Worm (Caenorhabditis elegans) whole organism, L3 larva: Measurements from ENCODE around the gene F07A11.5.

Experiments
- R02D3.7 ChIP-seq: fragments of 150-350 bp; optimal IDR thresholded peaks from 2 replicates; lab custom pipeline; 2014; ENCODE audit warnings: missing biosample characterization, missing genetic modification characterization
- ZK546.5 ChIP-seq: sonication (generic microtip); optimal IDR thresholded peaks from 2 replicates; lab custom pipeline; 2017; ENCODE audit warnings: missing biosample characterization, missing genetic modification characterization
- aly-2 ChIP-seq: fragments of 150-350 bp; optimal IDR thresholded peaks from 2 replicates; lab custom pipeline; 2014; ENCODE audit warnings: missing biosample characterization, missing genetic modification characterization
- ama-1 ChIP-seq: fragments of 150-350 bp; optimal IDR thresholded peaks from 2 replicates; lab custom pipeline; 2018
- ceh-28 ChIP-seq: fragments of 150-350 bp; optimal IDR thresholded peaks from 2 replicates; lab custom pipeline; 2014; ENCODE audit warnings: missing biosample characterization, missing genetic modification reagents, missing genetic modification characterization
- ceh-82 ChIP-seq: fragments of 150-350 bp; optimal IDR thresholded peaks from 2 replicates; lab custom pipeline; 2014; ENCODE audit warnings: missing biosample characterization, missing genetic modification characterization
- ceh-9 ChIP-seq: sonication (generic microtip); optimal IDR thresholded peaks from 2 replicates; lab custom pipeline; 2018; ENCODE audit warnings: missing biosample characterization, missing genetic modification characterization
- daf-12 ChIP-seq: fragments of 150-350 bp; optimal IDR thresholded peaks from 2 replicates; lab custom pipeline; 2014; ENCODE audit warnings: missing biosample characterization, missing genetic modification reagents, missing genetic modification characterization
- egl-27 ChIP-seq: sonication (generic microtip); optimal IDR thresholded peaks from 4 replicates; lab custom pipeline; 2017; ENCODE audit warnings: missing biosample characterization, missing genetic modification reagents, missing genetic modification characterization
- egl-5 ChIP-seq: fragments of 150-350 bp; optimal IDR thresholded peaks from 2 replicates; lab custom pipeline; 2017; ENCODE audit warnings: missing biosample characterization, missing genetic modification reagents, missing genetic modification characterization, inconsistent platforms
- elt-1 ChIP-seq: fragments of 150-350 bp; optimal IDR thresholded peaks from 2 replicates; lab custom pipeline; 2014; ENCODE audit warnings: missing biosample characterization, missing genetic modification characterization
- elt-2 ChIP-seq: sonication (generic microtip); optimal IDR thresholded peaks from 2 replicates; lab custom pipeline; 2016; ENCODE audit warnings: missing genetic modification reagents, mild to moderate bottlenecking, missing genetic modification characterization, missing compliant biosample characterization
- elt-3 ChIP-seq, 3 experiments: fragments of 150-350 bp in 1 of 3; sonication (generic microtip) in 2 of 3; optimal IDR thresholded peaks; 2 replicates in 2 of 3; 4 replicates in 1 of 3; lab custom pipeline; 2014 to 2017; ENCODE audit warnings: missing biosample characterization in 3 of 3, missing genetic modification characterization in 3 of 3
- eor-1 ChIP-seq, 2 experiments: fragments of 150-350 bp; optimal IDR thresholded peaks; 2 replicates each; lab custom pipeline; 2014 to 2018; ENCODE audit warnings: missing biosample characterization in 2 of 2, missing genetic modification characterization in 2 of 2
- fkh-10 ChIP-seq: sonication (generic microtip); optimal IDR thresholded peaks from 2 replicates; lab custom pipeline; 2017; ENCODE audit warnings: missing biosample characterization, missing genetic modification reagents, missing genetic modification characterization
- fkh-2 ChIP-seq: fragments of 150-350 bp; optimal IDR thresholded peaks from 2 replicates; lab custom pipeline; 2014; ENCODE audit warnings: missing biosample characterization, missing genetic modification reagents, missing genetic modification characterization
- fos-1 ChIP-seq: fragments of 150-350 bp; optimal IDR thresholded peaks from 2 replicates; lab custom pipeline; 2014; ENCODE audit warnings: missing biosample characterization, missing genetic modification characterization
- hmg-11 ChIP-seq: sonication (generic microtip); optimal IDR thresholded peaks from 2 replicates; lab custom pipeline; 2016; ENCODE audit warnings: missing genetic modification characterization, missing compliant biosample characterization
- jun-1 ChIP-seq: fragments of 150-350 bp; optimal IDR thresholded peaks from 2 replicates; lab custom pipeline; 2014; ENCODE audit warnings: missing biosample characterization, missing genetic modification reagents, missing genetic modification characterization
- lin-15B ChIP-seq: fragments of 150-350 bp; optimal IDR thresholded peaks from 2 replicates; lab custom pipeline; 2014; ENCODE audit warnings: missing biosample characterization, missing genetic modification characterization
- lin-39 ChIP-seq: fragments of 150-350 bp; optimal IDR thresholded peaks from 2 replicates; lab custom pipeline; 2018; ENCODE audit warnings: missing biosample characterization, missing genetic modification reagents, missing genetic modification characterization
- lsy-12 ChIP-seq: sonication (generic microtip); optimal IDR thresholded peaks from 2 replicates; lab custom pipeline; 2016; ENCODE audit warnings: mild to moderate bottlenecking, missing genetic modification characterization, missing compliant biosample characterization
- nfya-1 ChIP-seq: sonication (generic microtip); optimal IDR thresholded peaks from 2 replicates; lab custom pipeline; 2017; ENCODE audit warnings: missing genetic modification characterization, mild to moderate bottlenecking, missing compliant biosample characterization, antibody characterized with exemption, moderate library complexity; ENCODE audit not compliant: insufficient read depth
- nhr-11 ChIP-seq: fragments of 150-350 bp; optimal IDR thresholded peaks from 2 replicates; lab custom pipeline; 2014; ENCODE audit warnings: missing biosample characterization, missing genetic modification characterization
- nhr-12 ChIP-seq: fragments of 150-350 bp; optimal IDR thresholded peaks from 2 replicates; lab custom pipeline; 2014; ENCODE audit warnings: missing biosample characterization, missing genetic modification characterization
- nhr-23 ChIP-seq: fragments of 150-350 bp; optimal IDR thresholded peaks from 2 replicates; lab custom pipeline; 2014; ENCODE audit warnings: missing biosample characterization, missing genetic modification reagents, missing genetic modification characterization
- nhr-237 ChIP-seq: fragments of 150-350 bp; optimal IDR thresholded peaks from 2 replicates; lab custom pipeline; 2014; ENCODE audit warnings: missing biosample characterization, missing genetic modification characterization
- nhr-25 ChIP-seq: sonication (generic microtip); optimal IDR thresholded peaks from 2 replicates; lab custom pipeline; 2017; ENCODE audit warnings: missing biosample characterization, missing genetic modification characterization
- nhr-28 ChIP-seq: fragments of 150-350 bp; optimal IDR thresholded peaks from 2 replicates; lab custom pipeline; 2014; ENCODE audit warnings: missing biosample characterization, missing genetic modification characterization
- nhr-43 ChIP-seq: sonication (generic microtip); optimal IDR thresholded peaks from 2 replicates; lab custom pipeline; 2016; ENCODE audit warnings: mild to moderate bottlenecking, missing genetic modification characterization, missing compliant biosample characterization; ENCODE audit not compliant: poor library complexity, severe bottlenecking
- nhr-67 ChIP-seq: fragments of 150-350 bp; optimal IDR thresholded peaks from 2 replicates; lab custom pipeline; 2014; ENCODE audit warnings: missing biosample characterization, missing genetic modification characterization
- nhr-76 ChIP-seq: fragments of 150-350 bp; sonication (generic microtip); optimal IDR thresholded peaks from 5 replicates; lab custom pipeline; 2014; ENCODE audit warnings: missing biosample characterization, missing genetic modification characterization
- nhr-77 ChIP-seq: fragments of 150-350 bp; optimal IDR thresholded peaks from 2 replicates; lab custom pipeline; 2014; ENCODE audit warnings: missing biosample characterization, missing genetic modification characterization
- pha-4 ChIP-seq: fragments of 150-350 bp; optimal IDR thresholded peaks from 2 replicates; lab custom pipeline; 2014; ENCODE audit warnings: missing biosample characterization, missing genetic modification reagents, missing genetic modification characterization
- pqm-1 ChIP-seq: fragments of 150-350 bp; optimal IDR thresholded peaks from 2 replicates; lab custom pipeline; 2017; ENCODE audit warnings: missing biosample characterization, missing genetic modification characterization, inconsistent platforms
- sea-2 ChIP-seq: fragments of 150-350 bp; sonication (generic microtip); optimal IDR thresholded peaks from 4 replicates; lab custom pipeline; 2014; ENCODE audit warnings: missing biosample characterization, missing genetic modification reagents, missing genetic modification characterization
- skn-1 ChIP-seq: fragments of 150-350 bp; optimal IDR thresholded peaks from 2 replicates; lab custom pipeline; 2014; ENCODE audit warnings: missing biosample characterization, missing genetic modification characterization
- snpc-4 ChIP-seq: fragments of 150-350 bp; optimal IDR thresholded peaks from 2 replicates; lab custom pipeline; 2014; ENCODE audit warnings: missing biosample characterization, missing genetic modification characterization
- tbx-2 ChIP-seq: sonication (generic microtip); optimal IDR thresholded peaks from 2 replicates; lab custom pipeline; 2016; ENCODE audit warnings: mild to moderate bottlenecking, missing genetic modification characterization, missing compliant biosample characterization
- unc-39 ChIP-seq: sonication (generic microtip); optimal IDR thresholded peaks from 4 replicates; lab custom pipeline; 2017; ENCODE audit warnings: missing biosample characterization, missing genetic modification characterization
- unc-62 ChIP-seq: fragments of 150-350 bp; sonication (generic microtip); optimal IDR thresholded peaks from 4 replicates; lab custom pipeline; 2014; ENCODE audit warnings: missing biosample characterization, missing genetic modification reagents, missing genetic modification characterization
- zag-1 ChIP-seq: fragments of 150-350 bp; optimal IDR thresholded peaks from 2 replicates; lab custom pipeline; 2014; ENCODE audit warnings: missing biosample characterization, missing genetic modification characterization
- ztf-11 ChIP-seq: fragments of 150-350 bp; optimal IDR thresholded peaks from 2 replicates; lab custom pipeline; 2014; ENCODE audit warnings: missing biosample characterization, missing genetic modification characterization
- ztf-4 ChIP-seq: fragments of 150-350 bp; optimal IDR thresholded peaks from 2 replicates; lab custom pipeline; 2014; ENCODE audit warnings: missing biosample characterization, missing genetic modification characterization

Gene F07A11.5

DNA sequence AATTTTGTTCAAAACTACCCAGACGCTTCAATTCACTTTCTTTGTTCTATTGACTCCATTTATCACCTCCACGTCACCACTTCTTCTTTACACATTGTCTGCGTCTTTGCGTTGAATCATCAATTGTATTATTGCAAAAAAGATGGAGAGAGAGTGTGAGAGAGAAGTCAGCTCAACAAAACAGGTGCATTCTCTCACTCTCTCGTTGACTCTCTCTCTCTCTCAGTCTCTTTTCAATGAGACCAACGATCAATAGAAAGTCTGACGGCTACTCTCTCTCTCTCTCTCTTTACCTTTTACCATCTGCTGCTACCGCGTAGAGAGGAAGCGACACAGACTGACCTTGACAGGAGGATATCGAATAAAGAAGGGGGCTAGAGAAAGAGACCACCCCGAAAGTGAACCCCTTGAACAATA, 23.7 kb downstream of the F07A11.5 start:
- peak; percentile 61 for TF ChIP-seq tbx-2 (tag; lab: Kevin White, UChicago)
- TF ChIP-seq eor-1 (tag; optimal IDR thresholded peaks at IDR 0.05; lab: Kevin White, UChicago), result no peak
- TF ChIP-seq unc-39 (tag; lab: Kevin White, UChicago), result peak; percentile 41
- peak; percentile 80 for TF ChIP-seq lsy-12 (tag; lab: Kevin White, UChicago)
- TF ChIP-seq jun-1 (tag; lab: Kevin White, UChicago), result peak; percentile 92
- TF ChIP-seq snpc-4 (tag; lab: Kevin White, UChicago), result no peak
- no peak for TF ChIP-seq egl-5 (tag; lab: Kevin White, UChicago)
- peak; percentile 88 for TF ChIP-seq nhr-11 (tag; lab: Kevin White, UChicago)
- peak; percentile 98 for TF ChIP-seq nhr-25 (tag; lab: Kevin White, UChicago)
- TF ChIP-seq elt-2 (tag; lab: Kevin White, UChicago), result peak; percentile 38
- peak; percentile 71 for TF ChIP-seq R02D3.7
- no peak for TF ChIP-seq aly-2 (tag; lab: Kevin White, UChicago)
- TF ChIP-seq lin-15B (tag; lab: Kevin White, UChicago), result peak; percentile 43
- peak; percentile 76 for TF ChIP-seq fos-1 (tag; lab: Kevin White, UChicago)
- TF ChIP-seq hmg-11, result peak; percentile 20
- no peak for TF ChIP-seq ZK546.5 (tag; lab: Kevin White, UChicago)
- peak in 1 of 3 experiments; percentile 88 for TF ChIP-seq elt-3 (tag; optimal IDR thresholded peaks at IDR 0.05; lab: Kevin White, UChicago)
- no peak for TF ChIP-seq fkh-2 (tag; lab: Kevin White, UChicago)
- no peak for TF ChIP-seq nhr-12
- peak; percentile 85 for TF ChIP-seq nfya-1
- TF ChIP-seq nhr-76 (tag; lab: Kevin White, UChicago), result no peak
- TF ChIP-seq unc-62 (GFP tag; lab: Kevin White, UChicago), result peak; percentile 83
- peak; percentile 97 for TF ChIP-seq ama-1 (lab: Kevin White, UChicago)
- peak; percentile 65 for TF ChIP-seq nhr-77 (tag; lab: Kevin White, UChicago)
- TF ChIP-seq daf-12, result no peak
- peak; percentile 92 for TF ChIP-seq nhr-23 (tag; lab: Kevin White, UChicago)
- peak; percentile 98 for TF ChIP-seq pha-4 (tag; lab: Kevin White, UChicago)
- TF ChIP-seq lin-39, result peak; percentile 78
- TF ChIP-seq elt-1, result peak; percentile 35
- TF ChIP-seq ztf-11 (tag; lab: Kevin White, UChicago), result no peak
- TF ChIP-seq ceh-28 (tag; lab: Kevin White, UChicago), result peak; percentile 91
- TF ChIP-seq pqm-1 (tag; lab: Kevin White, UChicago), result peak; percentile 85
- TF ChIP-seq egl-27 (tag; lab: Kevin White, UChicago), result peak; percentile 88
- TF ChIP-seq nhr-43, result peak; percentile 76
- TF ChIP-seq ceh-82, result peak; percentile 56
- TF ChIP-seq ztf-4 (tag; lab: Kevin White, UChicago), result no peak
- TF ChIP-seq, all 47 proteins: peak for 25

DNA sequence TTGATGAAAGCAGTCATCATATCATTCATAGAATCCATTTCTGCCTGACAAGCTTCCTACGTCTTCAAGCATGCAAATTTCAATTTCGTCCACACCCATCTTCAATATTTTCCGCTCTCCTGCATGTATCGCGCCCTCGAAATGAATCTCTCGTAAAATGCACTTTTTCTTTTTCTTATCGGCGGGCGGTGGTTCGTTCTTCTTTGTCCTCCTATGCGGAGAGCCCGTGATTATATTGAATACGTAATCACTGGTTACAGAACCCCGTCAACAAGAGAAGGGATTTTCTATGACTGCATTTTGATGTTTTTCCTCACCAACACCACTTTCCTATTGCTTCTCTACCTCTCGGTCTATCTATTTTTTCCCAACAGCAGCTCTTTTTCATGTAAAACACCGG, 24.5 kb downstream of the F07A11.5 start:
- TF ChIP-seq zag-1 (tag; lab: Kevin White, UChicago), result no peak
- no peak for TF ChIP-seq nhr-237 (tag; lab: Kevin White, UChicago)
- TF ChIP-seq nhr-28 (tag; lab: Kevin White, UChicago), result no peak
- no peak for TF ChIP-seq ceh-9 (tag; lab: Kevin White, UChicago)
- no peak for TF ChIP-seq daf-12
- TF ChIP-seq lsy-12 (tag; lab: Kevin White, UChicago), result peak; percentile 12
- no peak for TF ChIP-seq lin-39
- peak; percentile 90 for TF ChIP-seq ama-1 (lab: Kevin White, UChicago)
- TF ChIP-seq elt-2 (tag; lab: Kevin White, UChicago), result peak; percentile 17
- TF ChIP-seq nfya-1, result peak; percentile 6
- peak; percentile 59 for TF ChIP-seq nhr-43
- TF ChIP-seq, all 47 proteins: peak for 5

DNA sequence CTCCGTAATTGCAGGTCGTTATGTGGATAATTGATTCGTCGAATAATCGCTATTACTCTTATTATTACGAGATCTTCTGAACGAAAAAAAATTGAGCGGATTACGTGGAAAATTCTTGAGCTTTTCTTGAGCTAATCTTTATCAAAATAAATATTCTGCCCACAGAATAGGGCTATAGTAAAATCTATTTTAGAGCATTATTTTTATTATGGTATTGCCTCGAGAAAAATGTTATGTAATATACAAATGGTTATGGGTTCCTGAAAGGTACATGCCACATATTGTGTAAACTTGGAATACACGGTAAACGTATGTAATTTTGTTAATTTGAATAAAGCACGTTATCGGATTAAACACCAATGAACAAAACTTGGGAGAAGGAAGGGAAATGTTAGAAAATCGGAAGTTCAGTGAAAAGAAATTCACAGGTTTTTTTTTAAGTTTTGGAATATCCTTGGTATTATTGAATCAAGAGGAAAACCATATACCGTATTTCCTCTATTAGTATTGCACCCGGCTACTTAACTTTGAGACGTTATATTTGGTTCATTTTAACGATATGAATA, 25.2 kb downstream of the F07A11.5 start:
- TF ChIP-seq sea-2 (GFP tag; lab: Kevin White, UChicago), result no peak
- TF ChIP-seq pqm-1 (tag; lab: Kevin White, UChicago), result no peak
- TF ChIP-seq fkh-10 (GFP tag; lab: Kevin White, UChicago), result no peak
- no peak for TF ChIP-seq nhr-28 (tag; lab: Kevin White, UChicago)
- no peak for TF ChIP-seq egl-5 (tag; lab: Kevin White, UChicago)
- no peak for TF ChIP-seq zag-1 (tag; lab: Kevin White, UChicago)
- peak; percentile 58 for TF ChIP-seq pha-4 (tag; lab: Kevin White, UChicago)
- no peak for TF ChIP-seq fkh-2 (tag; lab: Kevin White, UChicago)
- no peak for TF ChIP-seq ZK546.5 (tag; lab: Kevin White, UChicago)
- TF ChIP-seq unc-62 (GFP tag; lab: Kevin White, UChicago), result no peak
- no peak for TF ChIP-seq lin-15B (tag; lab: Kevin White, UChicago)
- peak; percentile 82 for TF ChIP-seq ztf-4 (tag; lab: Kevin White, UChicago)
- peak; percentile 2 for TF ChIP-seq ama-1 (lab: Kevin White, UChicago)
- no peak for TF ChIP-seq daf-12
- no peak for TF ChIP-seq nhr-237 (tag; lab: Kevin White, UChicago)
- TF ChIP-seq nhr-23 (tag; lab: Kevin White, UChicago), result peak; percentile 18
- TF ChIP-seq nhr-25 (tag; lab: Kevin White, UChicago), result peak; percentile 46
- TF ChIP-seq ceh-28 (tag; lab: Kevin White, UChicago), result peak; percentile 29
- TF ChIP-seq aly-2 (tag; lab: Kevin White, UChicago), result peak; percentile 54
- TF ChIP-seq tbx-2 (tag; lab: Kevin White, UChicago), result peak; percentile 30
- peak; percentile 43 for TF ChIP-seq nhr-77 (tag; lab: Kevin White, UChicago)
- TF ChIP-seq nhr-67 (tag; lab: Kevin White, UChicago), result peak; percentile 1
- TF ChIP-seq skn-1, result no peak
- TF ChIP-seq nhr-43, result peak; percentile 72
